Worm (Caenorhabditis elegans) whole organism, L3 larva: ENCODE results near the gene cdkl-1.

Experiments
- R02D3.7 ChIP-seq: fragments of 150-350 bp; optimal IDR thresholded peaks from 2 replicates; lab custom pipeline; 2014; ENCODE audit warnings: missing biosample characterization, missing genetic modification characterization
- ZK546.5 ChIP-seq: sonication (generic microtip); optimal IDR thresholded peaks from 2 replicates; lab custom pipeline; 2017; ENCODE audit warnings: missing biosample characterization, missing genetic modification characterization
- ceh-16 ChIP-seq: sonication (generic microtip); optimal IDR thresholded peaks from 2 replicates; lab custom pipeline; 2017; ENCODE audit warnings: missing biosample characterization, missing genetic modification characterization
- ceh-82 ChIP-seq: fragments of 150-350 bp; optimal IDR thresholded peaks from 2 replicates; lab custom pipeline; 2014; ENCODE audit warnings: missing biosample characterization, missing genetic modification characterization
- fkh-10 ChIP-seq: sonication (generic microtip); optimal IDR thresholded peaks from 2 replicates; lab custom pipeline; 2017; ENCODE audit warnings: missing biosample characterization, missing genetic modification reagents, missing genetic modification characterization
- nfya-1 ChIP-seq: sonication (generic microtip); optimal IDR thresholded peaks from 2 replicates; lab custom pipeline; 2017; ENCODE audit warnings: missing genetic modification characterization, mild to moderate bottlenecking, missing compliant biosample characterization, antibody characterized with exemption, moderate library complexity; ENCODE audit not compliant: insufficient read depth
- unc-39 ChIP-seq: sonication (generic microtip); optimal IDR thresholded peaks from 4 replicates; lab custom pipeline; 2017; ENCODE audit warnings: missing biosample characterization, missing genetic modification characterization
- unc-62 ChIP-seq: fragments of 150-350 bp; sonication (generic microtip); optimal IDR thresholded peaks from 4 replicates; lab custom pipeline; 2014; ENCODE audit warnings: missing biosample characterization, missing genetic modification reagents, missing genetic modification characterization

- TF ChIP-seq R02D3.7 (tag; lab: Kevin White, UChicago): no peak
- TF ChIP-seq ZK546.5: no peak
- TF ChIP-seq ceh-82 (tag; lab: Kevin White, UChicago): no peak
- no peak for TF ChIP-seq nfya-1
- TF ChIP-seq fkh-10: no peak
- TF ChIP-seq unc-62 (GFP tag; lab: Kevin White, UChicago): no peak
- no peak for TF ChIP-seq ceh-16 (tag; lab: Kevin White, UChicago)
- no peak for TF ChIP-seq unc-39
Measured at ce11 chrV:11155553-11155952, 56.9 kb downstream of the cdkl-1 start, which contains the start of gene srg-38.
